Fruit fly (Drosophila melanogaster) whole organism, wandering third instar larva: ENCODE results near the gene CG9300.

Source experiments
- Dfd ChIP-seq: fragments of >200 bp; optimal IDR thresholded peaks from 2 replicates; lab custom pipeline; 2017; ENCODE audit warnings: missing biosample characterization, missing genetic modification characterization
- GATAd ChIP-seq: sonication (Bioruptor generic); optimal IDR thresholded peaks from 2 replicates; lab custom pipeline; 2016; ENCODE audit warnings: missing biosample characterization, missing genetic modification characterization
- HLH106 ChIP-seq: fragments of 200-800 bp; optimal IDR thresholded peaks from 3 replicates; lab custom pipeline; 2019; ENCODE audit warnings: missing biosample characterization, mild to moderate bottlenecking, missing genetic modification characterization, moderate library complexity
- Hnf4 ChIP-seq: fragments of 200-800 bp; sonication (Bioruptor generic); optimal IDR thresholded peaks from 2 replicates; lab custom pipeline; 2016; ENCODE audit warnings: missing biosample characterization, mild to moderate bottlenecking, missing genetic modification characterization
- Hr83 ChIP-seq: fragments of 200-300 bp; sonication (Bioruptor generic); optimal IDR thresholded peaks from 2 replicates; lab custom pipeline; 2016; ENCODE audit warnings: missing biosample characterization, mild to moderate bottlenecking, missing genetic modification characterization, moderate library complexity; ENCODE audit not compliant: poor library complexity, severe bottlenecking
- Jra ChIP-seq: sonication (Bioruptor generic); optimal IDR thresholded peaks from 2 replicates; lab custom pipeline; 2016; ENCODE audit warnings: missing biosample characterization, missing genetic modification characterization
- Myc ChIP-seq: fragments of >200 bp; optimal IDR thresholded peaks from 2 replicates; lab custom pipeline; 2017
- brk ChIP-seq: fragments of 200-800 bp; sonication (Bioruptor generic); optimal IDR thresholded peaks from 2 replicates; lab custom pipeline; 2016; ENCODE audit warnings: missing biosample characterization, mild to moderate bottlenecking, missing genetic modification characterization
- dl ChIP-seq, 2 experiments: fragments of 175-275, 200-275 bp in 1 of 2; fragments of 200-275 bp in 1 of 2; sonication (Bioruptor generic); optimal IDR thresholded peaks; lab custom pipeline; 2018; ENCODE audit warnings: mild to moderate bottlenecking in 2 of 2, missing biosample characterization in 2 of 2, missing genetic modification characterization in 2 of 2, moderate library complexity in 2 of 2; ENCODE audit not compliant: partially characterized antibody in 2 of 2, insufficient read depth in 1 of 2
- dmrt93B ChIP-seq: fragments of 200-800 bp; sonication (Bioruptor generic); optimal IDR thresholded peaks from 2 replicates; lab custom pipeline; 2018; ENCODE audit warnings: missing biosample characterization, mild to moderate bottlenecking, missing genetic modification characterization
- ey ChIP-seq: fragments of 200-800 bp; sonication (Bioruptor generic); optimal IDR thresholded peaks from 2 replicates; lab custom pipeline; 2016; ENCODE audit warnings: missing biosample characterization, missing genetic modification characterization
- psq ChIP-seq: fragments of 200-800 bp; sonication (Bioruptor generic); optimal IDR thresholded peaks from 3 replicates; lab custom pipeline; 2017; ENCODE audit warnings: missing biosample characterization, mild to moderate bottlenecking, missing genetic modification characterization, moderate library complexity
- rgr ChIP-seq: fragments of 200-800 bp; sonication (Bioruptor generic); optimal IDR thresholded peaks from 3 replicates; lab custom pipeline; 2016; ENCODE audit warnings: missing biosample characterization, mild to moderate bottlenecking, missing genetic modification characterization
- usp ChIP-seq: fragments of >200 bp; optimal IDR thresholded peaks from 2 replicates; lab custom pipeline; 2017; ENCODE audit warnings: missing biosample characterization, missing genetic modification characterization

The CG9300 gene

dm6 chr3L:19601413-19601812, 49.2 kb downstream of the CG9300 start, which contains the start of gene CG9368:
TSS of gene CG9368 (plus strand) at chr3L:19601633.
- TF ChIP-seq Hnf4 (GFP tag; lab: Kevin White, UChicago) (no peak), HLH106 (no peak), GATAd (no peak), Hr83 (GFP tag; lab: Kevin White, UChicago) (no peak), Dfd (GFP tag; lab: Kevin White, UChicago) (no peak), ey (no peak), usp (GFP tag; lab: Kevin White, UChicago) (no peak), dmrt93B (GFP tag; lab: Kevin White, UChicago) (no peak), rgr (no peak), brk (no peak), psq (GFP tag; lab: Kevin White, UChicago) (no peak), dl (GFP tag; optimal IDR thresholded peaks at IDR 0.05; lab: Kevin White, UChicago; ENCODE audit: insufficient read depth in 1 of 2, partially characterized antibody in 2 of 2) (no peak), Jra (no peak), Myc (no peak)
